Fruit fly (Drosophila melanogaster) whole organism, prepupa: Measurements from ENCODE around the gene Tpc1.

Experiments used
- Sox14 ChIP-seq: fragments of 200-800 bp; sonication (Bioruptor generic); optimal IDR thresholded peaks from 3 replicates; lab custom pipeline; 2016; ENCODE audit warnings: missing biosample characterization, missing genetic modification characterization
- achi ChIP-seq: fragments of 200-800 bp; sonication (Bioruptor generic); optimal IDR thresholded peaks from 3 replicates; lab custom pipeline; 2016; ENCODE audit warnings: missing biosample characterization, missing genetic modification characterization
- eg ChIP-seq: fragments of 200-800 bp; sonication (Bioruptor generic); IDR thresholded peaks from 3 replicates; pipeline ENCODE4 v1.3.6; 2022; ENCODE audit warnings: missing biosample characterization, missing genetic modification characterization

- TF ChIP-seq eg (GFP tag; lab: Robert Waterston, UW) (peak; percentile 35; the same call in 1 of the 3 replicates), Sox14 (GFP tag; lab: Kevin White, UChicago) (peak; percentile 65), achi (GFP tag; lab: Kevin White, UChicago) (peak; percentile 96)
These were observed at the start of gene Tpc1 for dm6 chr3R:10881824-10882559.
